Fruit fly (Drosophila melanogaster) whole organism, adult: Measurements from ENCODE around the gene mRpL55.

ENCODE experiments used
- CG11617 ChIP-seq: fragments of 200-800 bp; sonication (Bioruptor generic); optimal IDR thresholded peaks from 2 replicates; lab custom pipeline; 2017; ENCODE audit warnings: mild to moderate bottlenecking, missing biosample characterization, missing genetic modification reagents, missing genetic modification characterization
- CG14711 ChIP-seq: fragments of 200-800 bp; sonication (Bioruptor generic); optimal IDR thresholded peaks from 2 replicates; lab custom pipeline; 2018; ENCODE audit warnings: missing biosample characterization, mild to moderate bottlenecking, missing genetic modification characterization, moderate library complexity
- CG33017 ChIP-seq: fragments of 200-800 bp; sonication (Bioruptor generic); optimal IDR thresholded peaks from 2 replicates; lab custom pipeline; 2018; ENCODE audit warnings: missing biosample characterization, mild to moderate bottlenecking, missing genetic modification characterization, moderate library complexity
- CG5204 ChIP-seq: fragments of 200-800 bp; sonication (Bioruptor generic); optimal IDR thresholded peaks from 2 replicates; lab custom pipeline; 2016; ENCODE audit warnings: missing biosample characterization, missing genetic modification characterization
- CG7045 ChIP-seq: fragments of 200-800 bp; sonication (Bioruptor generic); optimal IDR thresholded peaks from 2 replicates; lab custom pipeline; 2017; ENCODE audit warnings: missing biosample characterization, mild to moderate bottlenecking, missing genetic modification characterization
- CG7101 ChIP-seq: fragments of 200-800 bp; sonication (Bioruptor generic); optimal IDR thresholded peaks from 2 replicates; lab custom pipeline; 2018; ENCODE audit warnings: missing biosample characterization, mild to moderate bottlenecking, missing genetic modification characterization, moderate library complexity
- Hr96 ChIP-seq: fragments of 200-800 bp; sonication (Bioruptor generic); optimal IDR thresholded peaks from 2 replicates; lab custom pipeline; 2016; ENCODE audit warnings: missing biosample characterization, missing genetic modification characterization
- Mnt ChIP-seq: fragments of 200-800 bp; sonication (Bioruptor generic); optimal IDR thresholded peaks from 2 replicates; lab custom pipeline; 2016; ENCODE audit warnings: missing biosample characterization, mild to moderate bottlenecking, missing genetic modification characterization
- kay ChIP-seq: fragments of 200-800 bp; sonication (Bioruptor generic); peaks from one replicate; lab custom pipeline; 2016; ENCODE audit warnings: missing biosample characterization, missing genetic modification characterization, borderline replicate concordance
- pad ChIP-seq: fragments of 200-800 bp; sonication (Bioruptor generic); optimal IDR thresholded peaks from 3 replicates; lab custom pipeline; 2017; ENCODE audit warnings: missing biosample characterization, missing genetic modification characterization, mild to moderate bottlenecking, moderate library complexity, missing genetic modification reagents
- toe ChIP-seq: fragments of 200-800 bp; sonication (Bioruptor generic); optimal IDR thresholded peaks from 2 replicates; lab custom pipeline; 2016; ENCODE audit warnings: missing biosample characterization, missing genetic modification characterization

- TF ChIP-seq CG7045 (no peak), toe (GFP tag; lab: Kevin White, UChicago) (no peak), CG33017 (no peak), pad (GFP tag; lab: Kevin White, UChicago) (no peak), CG5204 (GFP tag; lab: Kevin White, UChicago) (no peak), CG11617 (GFP tag; lab: Kevin White, UChicago) (no peak), CG7101 (no peak), CG14711 (tag; lab: Kevin White, UChicago) (no peak), Mnt (GFP tag; lab: Kevin White, UChicago) (no peak), kay (GFP tag; lab: Kevin White, UChicago) (no peak), Hr96 (GFP tag; lab: Kevin White, UChicago) (no peak)
Observed at dm6 chr3R:19113836-19114235, 19.1 kb upstream of the mRpL55 start.
